Worm (Caenorhabditis elegans) whole organism, L2 larva: Measurements from ENCODE around the gene C55A6.1.
A peak's percentile ranks its signal among the peaks of the same experiment; 100 is the strongest.

Experiments used
- C34F6.9 ChIP-seq: fragments of 150-350 bp; optimal IDR thresholded peaks from 2 replicates; lab custom pipeline; 2014; ENCODE audit warnings: missing biosample characterization, missing genetic modification characterization
- R02D3.7 ChIP-seq: fragments of 150-350 bp; optimal IDR thresholded peaks from 2 replicates; lab custom pipeline; 2014; ENCODE audit warnings: missing biosample characterization, missing genetic modification characterization
- aly-2 ChIP-seq: fragments of 150-350 bp; optimal IDR thresholded peaks from 2 replicates; lab custom pipeline; 2014; ENCODE audit warnings: missing biosample characterization, missing genetic modification characterization
- ama-1 ChIP-seq: fragments of 150-350 bp; optimal IDR thresholded peaks from 2 replicates; lab custom pipeline; 2018; ENCODE audit warnings: inconsistent platforms
- blmp-1 ChIP-seq: sonication (generic microtip); optimal IDR thresholded peaks from 2 replicates; lab custom pipeline; 2017; ENCODE audit warnings: missing genetic modification characterization, mild to moderate bottlenecking, missing compliant biosample characterization, antibody characterized with exemption, moderate library complexity; ENCODE audit not compliant: insufficient read depth
- ceh-82 ChIP-seq: fragments of 150-350 bp; optimal IDR thresholded peaks from 2 replicates; lab custom pipeline; 2014; ENCODE audit warnings: missing biosample characterization, missing genetic modification characterization
- crh-2 ChIP-seq: sonication (generic microtip); optimal IDR thresholded peaks from 2 replicates; lab custom pipeline; 2017; ENCODE audit warnings: missing biosample characterization, missing genetic modification characterization
- dmd-4 ChIP-seq: sonication (generic microtip); optimal IDR thresholded peaks from 2 replicates; lab custom pipeline; 2017; ENCODE audit warnings: missing biosample characterization, missing genetic modification characterization
- egl-27 ChIP-seq: sonication (generic microtip); optimal IDR thresholded peaks from 3 replicates; lab custom pipeline; 2017; ENCODE audit warnings: missing biosample characterization, missing genetic modification reagents, missing genetic modification characterization
- elt-1 ChIP-seq: fragments of 150-350 bp; optimal IDR thresholded peaks from 2 replicates; lab custom pipeline; 2014; ENCODE audit warnings: missing biosample characterization, missing genetic modification characterization
- elt-3 ChIP-seq: sonication (generic microtip); optimal IDR thresholded peaks from 2 replicates; lab custom pipeline; 2017; ENCODE audit warnings: missing biosample characterization, missing genetic modification characterization
- fos-1 ChIP-seq: fragments of 150-350 bp; optimal IDR thresholded peaks from 2 replicates; lab custom pipeline; 2014; ENCODE audit warnings: missing biosample characterization, missing genetic modification characterization
- lin-11 ChIP-seq: fragments of 150-350 bp; sonication (generic microtip); optimal IDR thresholded peaks from 2 replicates; lab custom pipeline; 2014; ENCODE audit warnings: missing biosample characterization, missing genetic modification characterization, inconsistent platforms, mixed read lengths
- lin-13 ChIP-seq: fragments of 150-350 bp; optimal IDR thresholded peaks from 2 replicates; lab custom pipeline; 2014; ENCODE audit warnings: missing biosample characterization, missing genetic modification reagents, missing genetic modification characterization
- lin-39 ChIP-seq: fragments of 150-350 bp; optimal IDR thresholded peaks from 2 replicates; lab custom pipeline; 2014; ENCODE audit warnings: missing biosample characterization, missing genetic modification reagents, missing genetic modification characterization
- lsy-2 ChIP-seq, 2 experiments: fragments of 150-350 bp in 1 of 2; sonication (generic microtip) in 1 of 2; optimal IDR thresholded peaks; 2 replicates each; lab custom pipeline; 2014 to 2017; ENCODE audit warnings: missing biosample characterization in 2 of 2, missing genetic modification characterization in 2 of 2
- mab-5 ChIP-seq: fragments of 150-350 bp; optimal IDR thresholded peaks from 2 replicates; lab custom pipeline; 2014; ENCODE audit warnings: missing biosample characterization, missing genetic modification characterization
- mbf-1 ChIP-seq: sonication (generic microtip); optimal IDR thresholded peaks from 2 replicates; lab custom pipeline; 2017; ENCODE audit warnings: missing biosample characterization, missing genetic modification characterization
- mdl-1 ChIP-seq, 2 experiments: fragments of 150-350 bp in 1 of 2; sonication (generic microtip) in 1 of 2; optimal IDR thresholded peaks; 2 replicates each; lab custom pipeline; 2017; ENCODE audit warnings: missing biosample characterization in 2 of 2, missing genetic modification characterization in 2 of 2
- nhr-10 ChIP-seq: sonication (generic microtip); optimal IDR thresholded peaks from 2 replicates; lab custom pipeline; 2017; ENCODE audit warnings: missing biosample characterization, missing genetic modification characterization
- nhr-11 ChIP-seq: fragments of 150-350 bp; optimal IDR thresholded peaks from 2 replicates; lab custom pipeline; 2014; ENCODE audit warnings: missing biosample characterization, missing genetic modification characterization
- nhr-12 ChIP-seq: fragments of 150-350 bp; optimal IDR thresholded peaks from 2 replicates; lab custom pipeline; 2014; ENCODE audit warnings: missing biosample characterization, missing genetic modification characterization
- nhr-129 ChIP-seq: fragments of 150-350 bp; optimal IDR thresholded peaks from 2 replicates; lab custom pipeline; 2014; ENCODE audit warnings: missing biosample characterization, missing genetic modification characterization
- nhr-21 ChIP-seq: fragments of 150-350 bp; optimal IDR thresholded peaks from 2 replicates; lab custom pipeline; 2014; ENCODE audit warnings: missing biosample characterization, missing genetic modification characterization
- nhr-23 ChIP-seq: fragments of 150-350 bp; optimal IDR thresholded peaks from 2 replicates; lab custom pipeline; 2014; ENCODE audit warnings: missing biosample characterization, missing genetic modification reagents, missing genetic modification characterization
- nhr-237 ChIP-seq: fragments of 150-350 bp; optimal IDR thresholded peaks from 2 replicates; lab custom pipeline; 2014; ENCODE audit warnings: missing biosample characterization, missing genetic modification characterization
- nhr-25 ChIP-seq: fragments of 150-350 bp; sonication (generic microtip); optimal IDR thresholded peaks from 3 replicates; lab custom pipeline; 2014; ENCODE audit warnings: missing biosample characterization, missing genetic modification characterization
- nhr-6 ChIP-seq: fragments of 150-350 bp; optimal IDR thresholded peaks from 2 replicates; lab custom pipeline; 2014; ENCODE audit warnings: missing biosample characterization, missing genetic modification characterization
- nhr-77 ChIP-seq: fragments of 150-350 bp; optimal IDR thresholded peaks from 2 replicates; lab custom pipeline; 2014; ENCODE audit warnings: missing biosample characterization, missing genetic modification characterization
- sem-4 ChIP-seq: fragments of 150-350 bp; optimal IDR thresholded peaks from 2 replicates; lab custom pipeline; 2014; ENCODE audit warnings: missing biosample characterization, missing genetic modification reagents, missing genetic modification characterization
- skn-1 ChIP-seq: sonication (generic microtip); optimal IDR thresholded peaks from 2 replicates; lab custom pipeline; 2017; ENCODE audit warnings: missing biosample characterization, missing genetic modification characterization
- sma-3 ChIP-seq: sonication (generic microtip); optimal IDR thresholded peaks from 2 replicates; lab custom pipeline; 2016; ENCODE audit warnings: missing genetic modification reagents, missing genetic modification characterization, missing compliant biosample characterization
- sma-9 ChIP-seq, 2 experiments: fragments of 150-350 bp in 1 of 2; sonication (generic microtip) in 1 of 2; optimal IDR thresholded peaks; 2 replicates each; lab custom pipeline; 2014 to 2016; ENCODE audit warnings: missing genetic modification characterization in 2 of 2, mild to moderate bottlenecking in 1 of 2, missing biosample characterization in 1 of 2, missing compliant biosample characterization in 1 of 2, missing genetic modification reagents in 1 of 2, moderate library complexity in 1 of 2
- snpc-4 ChIP-seq: fragments of 150-350 bp; optimal IDR thresholded peaks from 2 replicates; lab custom pipeline; 2014; ENCODE audit warnings: missing biosample characterization, missing genetic modification characterization
- unc-39 ChIP-seq: fragments of 150-350 bp; optimal IDR thresholded peaks from 2 replicates; lab custom pipeline; 2014; ENCODE audit warnings: missing biosample characterization, missing genetic modification characterization
- unc-55 ChIP-seq: fragments of 150-350 bp; sonication (generic microtip); optimal IDR thresholded peaks from 3 replicates; lab custom pipeline; 2014; ENCODE audit warnings: missing biosample characterization, missing genetic modification reagents, missing genetic modification characterization
- unc-62 ChIP-seq: fragments of 150-350 bp; optimal IDR thresholded peaks from 2 replicates; lab custom pipeline; 2014; ENCODE audit warnings: missing biosample characterization, missing genetic modification reagents, missing genetic modification characterization
- zag-1 ChIP-seq: fragments of 150-350 bp; optimal IDR thresholded peaks from 2 replicates; lab custom pipeline; 2014; ENCODE audit warnings: missing biosample characterization, missing genetic modification characterization
- ztf-1 ChIP-seq: fragments of 200-800 bp; sonication (Bioruptor generic); conservative IDR thresholded peaks from 2 replicates; pipeline ENCODE4 v1.3.6; 2022; ENCODE audit warnings: missing genetic modification characterization, missing compliant biosample characterization
- ztf-11 ChIP-seq: sonication (generic microtip); optimal IDR thresholded peaks from 2 replicates; lab custom pipeline; 2017; ENCODE audit warnings: missing biosample characterization, missing genetic modification characterization
- ztf-4 ChIP-seq: fragments of 150-350 bp; optimal IDR thresholded peaks from 2 replicates; lab custom pipeline; 2014; ENCODE audit warnings: missing biosample characterization, missing genetic modification characterization

C55A6.1 gene

ce11 chrV:11546795-11547194 is 42.0 kb upstream of the C55A6.1 start, which contains the start of gene F38B7.11:
TSS of gene F38B7.11 (plus strand) at chrV:11547095.
- TF ChIP-seq crh-2 (tag; lab: Kevin White, UChicago) (no peak), ama-1 (lab: Kevin White, UChicago) (no peak), dmd-4 (tag; lab: Kevin White, UChicago) (no peak), ztf-11 (tag; lab: Kevin White, UChicago) (no peak), ztf-1 (GFP tag; lab: Robert Waterston, UW) (no peak), mbf-1 (no peak), ceh-82 (tag; lab: Kevin White, UChicago) (no peak)

ce11 chrV:11545227-11545626 is 40.5 kb upstream of the C55A6.1 start, which contains the start of gene F38B7.10:
TSS of gene F38B7.10 (plus strand) at chrV:11545527.
- TF ChIP-seq nhr-6: no peak
- no peak for TF ChIP-seq mbf-1
- no peak for TF ChIP-seq snpc-4
- TF ChIP-seq dmd-4 (tag; lab: Kevin White, UChicago): no peak
- TF ChIP-seq skn-1 (tag; lab: Kevin White, UChicago): no peak
- no peak for TF ChIP-seq nhr-10 (tag; lab: Kevin White, UChicago)
- TF ChIP-seq, all 48 proteins: peak for 0

- TF ChIP-seq mbf-1 (no peak), nhr-11 (tag; lab: Kevin White, UChicago) (no peak), ztf-1 (GFP tag; lab: Robert Waterston, UW) (no peak), nhr-10 (tag; lab: Kevin White, UChicago) (no peak), nhr-237 (tag; lab: Kevin White, UChicago) (no peak), sma-3 (GFP tag; lab: Kevin White, UChicago) (peak; percentile 54), ztf-4 (no peak), nhr-77 (tag; lab: Kevin White, UChicago) (no peak), elt-1 (no peak), lin-11 (tag; lab: Kevin White, UChicago) (no peak), mdl-1 (tag; optimal IDR thresholded peaks at IDR 0.05; lab: Kevin White, UChicago) (no peak), egl-27 (tag; lab: Kevin White, UChicago) (no peak), nhr-129 (tag; lab: Kevin White, UChicago) (no peak), fos-1 (tag; lab: Kevin White, UChicago) (peak; percentile 23), snpc-4 (no peak), sem-4 (tag; lab: Kevin White, UChicago) (no peak), lin-13 (GFP tag; lab: Kevin White, UChicago) (no peak), elt-3 (no peak), unc-55 (GFP tag; lab: Kevin White, UChicago) (no peak), nhr-25 (tag; lab: Kevin White, UChicago) (peak; percentile 86), nhr-23 (tag; lab: Kevin White, UChicago) (no peak), ceh-82 (tag; lab: Kevin White, UChicago) (no peak), sma-9 (GFP tag; optimal IDR thresholded peaks at IDR 0.05; lab: Kevin White, UChicago) (peak; percentile 54), sma-9 (tag; optimal IDR thresholded peaks at IDR 0.05; lab: Kevin White, UChicago) (no peak), zag-1 (tag; lab: Kevin White, UChicago) (no peak), aly-2 (no peak), nhr-12 (tag; lab: Kevin White, UChicago) (no peak), nhr-21 (tag; lab: Kevin White, UChicago) (no peak), blmp-1 (tag; lab: Kevin White, UChicago) (peak; percentile 65), lin-39 (no peak), crh-2 (tag; lab: Kevin White, UChicago) (peak; percentile 32), unc-39 (tag; lab: Kevin White, UChicago) (no peak), R02D3.7 (tag; lab: Kevin White, UChicago) (no peak), mab-5 (no peak)
- TF ChIP-seq, all 48 proteins: peak for 6
These were observed 38.8 kb upstream of the C55A6.1 start, which contains the start of gene F38B7.2 for ce11 chrV:11543564-11543963. TSS of gene F38B7.2 (plus strand) at chrV:11543963.

- TF ChIP-seq nhr-129 (tag; lab: Kevin White, UChicago) (no peak), aly-2 (no peak), lsy-2 (tag; optimal IDR thresholded peaks at IDR 0.05; lab: Kevin White, UChicago) (no peak), dmd-4 (tag; lab: Kevin White, UChicago) (no peak), mab-5 (no peak), unc-62 (no peak), sma-9 (GFP tag; optimal IDR thresholded peaks at IDR 0.05; lab: Kevin White, UChicago) (no peak), sma-9 (tag; optimal IDR thresholded peaks at IDR 0.05; lab: Kevin White, UChicago) (no peak), ztf-4 (no peak), C34F6.9 (tag; lab: Kevin White, UChicago) (no peak), nhr-21 (tag; lab: Kevin White, UChicago) (no peak), mdl-1 (tag; optimal IDR thresholded peaks at IDR 0.05; lab: Kevin White, UChicago) (no peak), sem-4 (tag; lab: Kevin White, UChicago) (no peak), lin-39 (no peak), lin-11 (tag; lab: Kevin White, UChicago) (no peak)
These were observed 36.5 kb upstream of the C55A6.1 start for ce11 chrV:11541284-11541683.
